Worm (Caenorhabditis elegans) whole organism, young adult: ENCODE results near the gene unc-34.

Source experiments
- B0035.1 ChIP-seq: sonication (generic microtip); optimal IDR thresholded peaks from 2 replicates; lab custom pipeline; 2016; ENCODE audit warnings: missing genetic modification characterization, mild to moderate bottlenecking, missing compliant biosample characterization, missing genotype, missing genetic modification reagents
- D2030.7 ChIP-seq: fragments of 200-800 bp; sonication (Bioruptor generic); IDR thresholded peaks from 2 replicates; pipeline ENCODE4 v1.3.6; 2022; ENCODE audit warnings: missing genetic modification reagents, missing genetic modification characterization, missing compliant biosample characterization
- T07F8.4 ChIP-seq: sonication (generic microtip); optimal IDR thresholded peaks from 2 replicates; lab custom pipeline; 2016; ENCODE audit warnings: mild to moderate bottlenecking, missing genetic modification characterization, moderate library complexity, missing compliant biosample characterization
- Y56A3A.18 ChIP-seq: fragments of 200-800 bp; sonication (Bioruptor generic); IDR thresholded peaks from 2 replicates; pipeline ENCODE4 v1.3.6; 2022; ENCODE audit warnings: missing genetic modification reagents, missing genetic modification characterization, missing compliant biosample characterization
- ZK185.1 ChIP-seq: sonication (generic microtip); optimal IDR thresholded peaks from 2 replicates; lab custom pipeline; 2016; ENCODE audit warnings: mild to moderate bottlenecking, missing genetic modification characterization, missing compliant biosample characterization; ENCODE audit not compliant: poor library complexity, severe bottlenecking
- aptf-3 ChIP-seq: fragments of 200-800 bp; sonication (Bioruptor generic); IDR thresholded peaks from 2 replicates; pipeline ENCODE4 v1.3.6; 2022; ENCODE audit warnings: missing genetic modification characterization, missing compliant biosample characterization
- cebp-2 ChIP-seq: fragments of 200-800 bp; sonication (Bioruptor generic); IDR thresholded peaks from 2 replicates; pipeline ENCODE4 v1.3.6; 2022; ENCODE audit warnings: missing genetic modification characterization, missing compliant biosample characterization
- dpff-1 ChIP-seq: sonication (generic microtip); optimal IDR thresholded peaks from 2 replicates; lab custom pipeline; 2017; ENCODE audit warnings: mild to moderate bottlenecking, missing genetic modification characterization, missing compliant biosample characterization
- efl-1 ChIP-seq: fragments of 150-350 bp; optimal IDR thresholded peaks from 2 replicates; lab custom pipeline; 2014; ENCODE audit warnings: missing biosample characterization, missing genetic modification reagents, missing genetic modification characterization
- repo-1 ChIP-seq: sonication (generic microtip); optimal IDR thresholded peaks from 2 replicates; lab custom pipeline; 2017; ENCODE audit warnings: mild to moderate bottlenecking, missing genetic modification characterization, missing compliant biosample characterization
- somi-1 ChIP-seq: fragments of 200-800 bp; sonication (Bioruptor generic); optimal IDR thresholded peaks from 2 replicates; lab custom pipeline; 2018; ENCODE audit warnings: mild to moderate bottlenecking, missing genetic modification characterization, missing compliant biosample characterization
- unc-62 ChIP-seq: fragments of 150-350 bp; optimal IDR thresholded peaks from 2 replicates; lab custom pipeline; 2014; ENCODE audit warnings: missing biosample characterization, missing genetic modification reagents, missing genetic modification characterization
- xnd-1 ChIP-seq: sonication (generic microtip); optimal IDR thresholded peaks from 2 replicates; lab custom pipeline; 2016; ENCODE audit warnings: missing genotype, missing genetic modification reagents, missing genetic modification characterization, missing compliant biosample characterization
- ztf-25 ChIP-seq: fragments of 200-800 bp; sonication (Bioruptor generic); IDR thresholded peaks from 2 replicates; pipeline ENCODE4 v1.3.6; 2022; ENCODE audit warnings: missing genetic modification reagents, missing genetic modification characterization, missing compliant biosample characterization

DNA sequence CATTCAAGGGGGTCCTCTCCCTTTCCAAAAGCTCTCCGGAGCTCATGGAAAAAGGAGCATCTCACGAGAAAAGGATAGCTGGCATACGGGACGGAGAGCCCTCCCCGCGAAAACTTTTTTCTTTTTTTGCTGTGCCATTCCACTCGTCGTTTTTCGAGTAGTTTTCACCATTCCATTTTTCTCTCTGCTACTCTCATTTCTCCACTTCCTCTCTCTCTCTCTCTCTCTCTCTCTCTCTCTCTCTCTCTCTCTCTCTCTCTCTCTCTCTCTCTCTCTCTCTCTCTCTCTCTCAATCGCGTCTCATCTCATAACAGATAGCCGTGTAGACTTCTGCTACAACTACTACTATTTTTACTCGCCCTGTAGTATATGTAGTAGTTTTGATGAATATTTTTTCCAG is 2.8 kb upstream of the unc-34 start:
- TF ChIP-seq D2030.7 (GFP tag; lab: Robert Waterston, UW) (no peak), T07F8.4 (tag; lab: Kevin White, UChicago) (no peak), unc-62 (no peak), B0035.1 (tag; lab: Kevin White, UChicago) (no peak), Y56A3A.18 (GFP tag; lab: Robert Waterston, UW) (no peak), dpff-1 (tag; lab: Kevin White, UChicago) (no peak), ZK185.1 (tag; lab: Kevin White, UChicago) (no peak), efl-1 (GFP tag; lab: Kevin White, UChicago) (no peak), repo-1 (tag; lab: Kevin White, UChicago) (no peak), xnd-1 (tag; lab: Kevin White, UChicago) (no peak), ztf-25 (GFP tag; lab: Robert Waterston, UW) (no peak), cebp-2 (GFP tag; lab: Robert Waterston, UW) (no peak), aptf-3 (GFP tag; lab: Robert Waterston, UW) (no peak), somi-1 (GFP tag; lab: Kevin White, UChicago) (peak; percentile 25)
